Worm (Caenorhabditis elegans) whole organism, young adult: ENCODE results near the gene srg-21.

Experiments used
- T26A5.8 ChIP-seq: sonication (generic microtip); optimal IDR thresholded peaks from 2 replicates; lab custom pipeline; 2016; ENCODE audit warnings: missing genetic modification characterization, missing compliant biosample characterization
- Y53G8AR.9 ChIP-seq: fragments of 200-800 bp; sonication (Bioruptor generic); conservative IDR thresholded peaks from 2 replicates; pipeline ENCODE4 v1.3.6; 2022; ENCODE audit warnings: missing genetic modification reagents, missing genetic modification characterization, missing compliant biosample characterization
- him-1 ChIP-seq: sonication (generic microtip); optimal IDR thresholded peaks from 2 replicates; lab custom pipeline; 2016; ENCODE audit warnings: missing genotype, missing genetic modification reagents, missing genetic modification characterization, missing compliant biosample characterization
- lin-40 ChIP-seq: sonication (generic microtip); optimal IDR thresholded peaks from 2 replicates; lab custom pipeline; 2016; ENCODE audit warnings: missing genetic modification characterization, mild to moderate bottlenecking, missing compliant biosample characterization, missing genotype, missing genetic modification reagents
- nhr-27 ChIP-seq: fragments of 200-800 bp; sonication (Bioruptor generic); optimal IDR thresholded peaks from 2 replicates; lab custom pipeline; 2018; ENCODE audit warnings: mild to moderate bottlenecking, missing genetic modification characterization, moderate library complexity, missing compliant biosample characterization

DNA sequence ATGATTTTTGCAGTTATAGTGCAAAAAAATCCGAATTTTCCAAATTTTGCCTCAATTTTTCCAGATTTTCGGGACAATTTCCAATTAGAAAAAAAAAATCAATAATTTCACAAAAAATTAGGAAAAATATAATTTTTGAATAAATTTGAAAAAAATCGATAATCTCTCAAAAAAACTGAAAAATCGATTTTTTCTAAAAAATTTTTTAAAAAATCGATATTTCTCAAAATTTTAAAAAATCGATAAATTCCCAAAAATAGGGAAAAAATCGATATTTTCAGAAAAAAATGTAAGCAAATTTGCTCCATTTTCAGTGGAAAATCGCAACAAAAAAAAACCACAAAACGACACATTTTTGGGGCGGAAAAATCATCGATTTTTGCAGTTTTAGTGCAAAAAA is 23.3 kb downstream of the srg-21 start:
- TF ChIP-seq lin-40 (tag; lab: Kevin White, UChicago) (no peak), T26A5.8 (tag; lab: Kevin White, UChicago) (no peak), Y53G8AR.9 (no peak), him-1 (tag; lab: Kevin White, UChicago) (no peak), nhr-27 (tag; lab: Kevin White, UChicago) (no peak)
